Worm (Caenorhabditis elegans) whole organism, L4/young adult: ENCODE results near the gene acdh-7.

Experiments
- W03F9.2 ChIP-seq: fragments of 150-350 bp; optimal IDR thresholded peaks from 2 replicates; lab custom pipeline; 2014; ENCODE audit warnings: missing biosample characterization, missing genetic modification characterization
- dao-5 ChIP-seq: sonication (generic microtip); optimal IDR thresholded peaks from 2 replicates; lab custom pipeline; 2016; ENCODE audit warnings: missing genotype, missing genetic modification characterization, moderate library complexity, missing compliant biosample characterization
- him-1 ChIP-seq: sonication (generic microtip); optimal IDR thresholded peaks from 2 replicates; lab custom pipeline; 2016; ENCODE audit warnings: missing genotype, missing genetic modification reagents, missing genetic modification characterization, missing compliant biosample characterization

DNA sequence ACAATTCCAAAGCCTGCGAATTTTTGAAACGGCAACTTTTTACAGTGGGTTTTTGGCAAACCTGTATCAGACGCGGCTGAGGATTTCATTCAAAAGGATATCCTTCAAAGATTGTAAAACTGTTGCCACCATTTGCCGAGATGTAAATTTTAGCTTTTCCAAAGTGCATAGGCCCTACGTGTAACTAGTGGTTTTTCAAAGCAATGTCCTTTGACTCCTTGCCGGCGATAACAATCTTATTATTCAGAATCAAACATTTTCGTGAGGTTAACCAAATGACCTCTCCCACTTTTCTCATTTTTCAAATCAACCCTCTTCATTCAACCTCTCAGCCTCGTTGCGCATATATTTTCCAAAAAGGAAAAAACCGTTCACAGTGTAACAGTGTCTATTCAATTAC lies 14.4 kb upstream of the acdh-7 start, which contains the start of gene T25G12.3:
- TF ChIP-seq dao-5 (no peak), him-1 (tag; lab: Kevin White, UChicago) (no peak), W03F9.2 (tag; lab: Kevin White, UChicago) (no peak)
